Fruit fly (Drosophila melanogaster): ENCODE results near the gene jagn.

DNA sequence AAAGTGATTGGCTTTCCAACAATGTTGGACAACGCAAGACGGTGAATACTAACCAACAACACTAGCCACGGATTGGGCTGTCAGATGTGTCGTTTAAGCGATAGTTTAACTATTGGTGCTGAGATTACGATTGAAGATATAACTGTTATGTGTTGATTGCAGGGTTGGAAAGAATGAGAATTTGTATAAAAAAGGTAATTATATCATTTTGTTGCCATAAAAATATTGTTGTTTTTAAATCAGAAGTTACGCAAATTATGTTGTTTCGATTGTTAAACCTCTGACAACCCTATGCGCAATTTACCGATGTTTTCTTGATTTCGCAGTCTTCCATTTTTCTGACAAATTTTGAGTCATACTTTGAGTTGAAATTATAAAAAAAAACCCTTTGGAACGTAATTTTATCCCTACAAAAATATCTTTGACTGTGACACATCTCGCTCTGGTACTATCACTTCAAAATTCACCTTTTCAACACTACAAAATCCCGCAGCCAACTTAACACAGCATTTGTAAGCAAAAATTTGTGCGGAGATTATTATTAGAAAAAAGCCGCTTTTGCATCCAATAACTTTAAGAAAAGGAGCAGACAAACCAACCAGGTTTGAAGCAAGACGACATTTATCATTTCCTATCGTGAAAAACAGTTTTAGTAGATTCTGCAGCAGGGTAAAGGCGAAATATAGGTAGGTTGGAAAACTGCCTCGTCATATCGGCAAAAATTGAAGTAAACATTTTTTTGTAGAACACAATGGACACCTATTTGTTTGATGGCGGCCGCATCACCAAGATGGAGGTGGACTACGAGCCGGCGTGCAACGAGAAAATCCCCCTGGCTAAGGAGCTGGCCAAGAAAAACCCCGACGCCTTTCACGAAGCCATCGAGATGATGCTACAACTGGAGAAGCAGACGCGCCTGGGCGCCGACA is 10.2 kb downstream of the jagn start, which contains the start of the genes Hat1 and Rpn5:
- TF ChIP-seq Myc (optimal IDR thresholded peaks at IDR 0.05) (no peak), insv (optimal IDR thresholded peaks at IDR 0.05) (no peak), psq (optimal IDR thresholded peaks at IDR 0.05) (no peak), h (optimal IDR thresholded peaks at IDR 0.05) (no peak), Sin3A (optimal IDR thresholded peaks at IDR 0.05) (no peak)

Measured in Kc167 (cell line).